Fruit fly (Drosophila melanogaster): ENCODE measurements around the gene OtopLa.

dm6 chrX:5618562-5618961 is 29.7 kb downstream of the OtopLa start, which contains the start of gene RhoGAP5A:
- no peak for TF ChIP-seq dmrt93B (GFP tag; optimal IDR thresholded peaks at IDR 0.05)
- no peak for TF ChIP-seq fru (GFP tag; optimal IDR thresholded peaks at IDR 0.05)

Measured in whole organism, wandering third instar larva.